Fruit fly (Drosophila melanogaster) whole organism, embryonic: ENCODE measurements around the gene bun.

ENCODE experiments used
- ATbp ChIP-seq: fragments of 200-800 bp; sonication (Bioruptor generic); optimal IDR thresholded peaks from 2 replicates; lab custom pipeline; 2017; ENCODE audit warnings: missing biosample characterization, mild to moderate bottlenecking, missing genetic modification characterization, missing genetic modification reagents
- Aef1 ChIP-seq: fragments of 200-800 bp; sonication (Bioruptor generic); IDR thresholded peaks from 3 replicates; pipeline ENCODE4 v1.3.6; 2022; ENCODE audit warnings: missing biosample characterization, missing genetic modification characterization
- CG10366 ChIP-seq: fragments of 200-800 bp; sonication (Bioruptor generic); IDR thresholded peaks from 2 replicates; pipeline ENCODE4 v1.3.6; 2022; ENCODE audit warnings: missing biosample characterization, missing genetic modification characterization
- CG10543 ChIP-seq: fragments of 200-800 bp; sonication (Bioruptor generic); optimal IDR thresholded peaks from 3 replicates; lab custom pipeline; 2017; ENCODE audit warnings: missing biosample characterization, mild to moderate bottlenecking, missing genetic modification characterization, moderate library complexity
- CG10979 ChIP-seq: fragments of 200-800 bp; sonication (Bioruptor generic); optimal IDR thresholded peaks from 2 replicates; lab custom pipeline; 2018; ENCODE audit warnings: missing biosample characterization, mild to moderate bottlenecking, missing genetic modification characterization, moderate library complexity
- CG11456 ChIP-seq: fragments of 200-800 bp; sonication (Bioruptor generic); IDR thresholded peaks from 3 replicates; pipeline ENCODE4 v1.3.6; 2022; ENCODE audit warnings: missing biosample characterization, missing genetic modification characterization
- CG12071 ChIP-seq: fragments of 200-800 bp; sonication (Bioruptor generic); optimal IDR thresholded peaks from 3 replicates; lab custom pipeline; 2018; ENCODE audit warnings: missing biosample characterization, mild to moderate bottlenecking, missing genetic modification characterization
- CG12219 ChIP-seq: fragments of 200-800 bp; sonication (Bioruptor generic); optimal IDR thresholded peaks from 3 replicates; lab custom pipeline; 2018; ENCODE audit warnings: missing biosample characterization, mild to moderate bottlenecking, missing genetic modification characterization
- CG12744 ChIP-seq: fragments of 200-800 bp; sonication (Bioruptor generic); optimal IDR thresholded peaks from 2 replicates; lab custom pipeline; 2016; ENCODE audit warnings: missing biosample characterization, missing genetic modification characterization
- CG13894 ChIP-seq: fragments of 200-800 bp; sonication (Bioruptor generic); optimal IDR thresholded peaks from 3 replicates; lab custom pipeline; 2018; ENCODE audit warnings: missing biosample characterization, mild to moderate bottlenecking, missing genetic modification characterization, moderate library complexity
- CG1529 ChIP-seq: fragments of 200-800 bp; sonication (Bioruptor generic); optimal IDR thresholded peaks from 3 replicates; lab custom pipeline; 2018; ENCODE audit warnings: missing biosample characterization, missing genetic modification characterization
- CG15696 ChIP-seq: fragments of 200-800 bp; sonication (Bioruptor generic); optimal IDR thresholded peaks from 2 replicates; lab custom pipeline; 2019; ENCODE audit warnings: missing biosample characterization, mild to moderate bottlenecking, missing genetic modification characterization, moderate library complexity
- CG17361 ChIP-seq: fragments of 200-800 bp; sonication (Bioruptor generic); IDR thresholded peaks from 3 replicates; pipeline ENCODE4 v1.3.6; 2022; ENCODE audit warnings: missing biosample characterization, missing genetic modification characterization
- CG17568 ChIP-seq: fragments of 200-800 bp; sonication (Bioruptor generic); optimal IDR thresholded peaks from 2 replicates; lab custom pipeline; 2018; ENCODE audit warnings: missing biosample characterization, mild to moderate bottlenecking, missing genetic modification characterization, moderate library complexity
- CG4707 ChIP-seq: fragments of 200-800 bp; sonication (Bioruptor generic); optimal IDR thresholded peaks from 2 replicates; lab custom pipeline; 2018; ENCODE audit warnings: missing biosample characterization, mild to moderate bottlenecking, missing genetic modification characterization, moderate library complexity
- CG6254 ChIP-seq: fragments of 200-800 bp; sonication (Bioruptor generic); optimal IDR thresholded peaks from 3 replicates; lab custom pipeline; 2017; ENCODE audit warnings: mild to moderate bottlenecking, missing biosample characterization, missing genetic modification reagents, missing genetic modification characterization
- CG6689 ChIP-seq: fragments of 200-800 bp; sonication (Bioruptor generic); IDR thresholded peaks from 2 replicates; pipeline ENCODE4 v1.3.6; 2022; ENCODE audit warnings: missing biosample characterization, missing genetic modification characterization
- CG6791 ChIP-seq: fragments of 200-800 bp; sonication (Bioruptor generic); IDR thresholded peaks from 3 replicates; pipeline ENCODE4 v1.3.6; 2022; ENCODE audit warnings: missing biosample characterization, missing genetic modification characterization; ENCODE audit not compliant: partially characterized antibody
- CG6813 ChIP-seq: fragments of 200-800 bp; sonication (Bioruptor generic); optimal IDR thresholded peaks from 2 replicates; lab custom pipeline; 2017; ENCODE audit warnings: missing biosample characterization, missing genetic modification characterization, mild to moderate bottlenecking, moderate library complexity, missing genetic modification reagents
- CG8359 ChIP-seq: fragments of 200-800 bp; sonication (Bioruptor generic); optimal IDR thresholded peaks from 2 replicates; lab custom pipeline; 2017; ENCODE audit warnings: missing biosample characterization, mild to moderate bottlenecking, missing genetic modification characterization, borderline replicate concordance
- CG8924 ChIP-seq: fragments of 200-800 bp; optimal IDR thresholded peaks from 3 replicates; lab custom pipeline; 2019; ENCODE audit warnings: missing biosample characterization, mild to moderate bottlenecking, missing genetic modification characterization, moderate library complexity
- CHES-1-like ChIP-seq: fragments of 200-800 bp; sonication (Bioruptor generic); optimal IDR thresholded peaks from 2 replicates; lab custom pipeline; 2016; ENCODE audit warnings: missing biosample characterization, missing genetic modification characterization
- D19A ChIP-seq: fragments of 200-800 bp; optimal IDR thresholded peaks from 3 replicates; lab custom pipeline; 2019; ENCODE audit warnings: missing biosample characterization, mild to moderate bottlenecking, missing genetic modification characterization, moderate library complexity
- HHEX ChIP-seq: fragments of 200-800 bp; sonication (Bioruptor generic); optimal IDR thresholded peaks from 3 replicates; lab custom pipeline; 2017; ENCODE audit warnings: missing biosample characterization, mild to moderate bottlenecking, missing genetic modification characterization, missing genetic modification reagents
- Kr ChIP-seq: fragments of 200-800 bp; sonication (Bioruptor generic); optimal IDR thresholded peaks from 2 replicates; lab custom pipeline; 2017; ENCODE audit warnings: missing biosample characterization, mild to moderate bottlenecking, missing genetic modification characterization
- Mad ChIP-seq: fragments of 200-800 bp; sonication (Bioruptor generic); optimal IDR thresholded peaks from 2 replicates; lab custom pipeline; 2016; ENCODE audit warnings: missing biosample characterization, missing genetic modification characterization
- Med ChIP-seq: fragments of 200-800 bp; sonication (Bioruptor generic); peaks from one replicate; lab custom pipeline; 2016; ENCODE audit warnings: missing biosample characterization, missing genetic modification characterization, mild to moderate bottlenecking, inconsistent platforms, moderate library complexity
- Meics ChIP-seq: fragments of 200-800 bp; sonication (Bioruptor generic); optimal IDR thresholded peaks from 2 replicates; lab custom pipeline; 2017; ENCODE audit warnings: missing biosample characterization, mild to moderate bottlenecking, missing genetic modification characterization
- NK7.1 ChIP-seq: fragments of 200-800 bp; sonication (Bioruptor generic); optimal IDR thresholded peaks from 3 replicates; lab custom pipeline; 2016; ENCODE audit warnings: missing biosample characterization, missing genetic modification characterization
- Neu2 ChIP-seq: fragments of 200-800 bp; sonication (Bioruptor generic); optimal IDR thresholded peaks from 3 replicates; lab custom pipeline; 2016; ENCODE audit warnings: missing biosample characterization, missing genetic modification characterization, borderline replicate concordance
- NfI ChIP-seq: fragments of 200-800 bp; sonication (Bioruptor generic); optimal IDR thresholded peaks from 3 replicates; lab custom pipeline; 2018; ENCODE audit warnings: missing biosample characterization, mild to moderate bottlenecking, missing genetic modification characterization, moderate library complexity
- Sox102F ChIP-seq: fragments of 200-800 bp; sonication (Bioruptor generic); optimal IDR thresholded peaks from 2 replicates; lab custom pipeline; 2018; ENCODE audit warnings: missing biosample characterization, mild to moderate bottlenecking, missing genetic modification characterization, moderate library complexity
- Taf1 ChIP-seq: fragments of 200-800 bp; sonication (Bioruptor generic); IDR thresholded peaks from 2 replicates; pipeline ENCODE4 v1.3.6; 2022; ENCODE audit warnings: missing biosample characterization, missing genetic modification characterization
- ac ChIP-seq: fragments of 200-800 bp; sonication (Bioruptor generic); optimal IDR thresholded peaks from 3 replicates; lab custom pipeline; 2017; ENCODE audit warnings: missing biosample characterization, mild to moderate bottlenecking, missing genetic modification characterization
- al ChIP-seq: fragments of 200-800 bp; sonication (Bioruptor generic); IDR thresholded peaks from 2 replicates; pipeline ENCODE4 v1.3.6; 2022; ENCODE audit warnings: missing biosample characterization, missing genetic modification characterization
- cas ChIP-seq: fragments of 200-800 bp; sonication (Bioruptor generic); IDR thresholded peaks from 2 replicates; pipeline ENCODE4 v1.3.6; 2022; ENCODE audit warnings: missing biosample characterization, missing genetic modification characterization
- dpn ChIP-seq, 2 experiments: fragments of 200-800 bp; sonication (Bioruptor generic); optimal IDR thresholded peaks; 3 replicates each; lab custom pipeline; 2016; ENCODE audit warnings: missing biosample characterization in 2 of 2, missing genetic modification characterization in 2 of 2
- hth ChIP-seq: fragments of >200 bp; optimal IDR thresholded peaks from 2 replicates; lab custom pipeline; 2017; ENCODE audit warnings: inconsistent platforms
- jigr1 ChIP-seq: fragments of 200-800 bp; sonication (Bioruptor generic); IDR thresholded peaks from 3 replicates; pipeline ENCODE4 v1.3.6; 2022; ENCODE audit warnings: missing biosample characterization, missing genetic modification characterization
- knrl ChIP-seq: fragments of 200-800 bp; sonication (Bioruptor generic); IDR thresholded peaks from 3 replicates; pipeline ENCODE4 v1.3.6; 2022; ENCODE audit warnings: missing biosample characterization, missing genetic modification characterization; ENCODE audit not compliant: partially characterized antibody
- lov ChIP-seq, 2 experiments: fragments of 200-800 bp in 1 of 2; fragments of >200 bp in 1 of 2; sonication (Bioruptor generic) in 1 of 2; IDR thresholded peaks in 1 of 2; optimal IDR thresholded peaks in 1 of 2; 2 replicates in 1 of 2; 3 replicates in 1 of 2; pipeline versions ENCODE4 v1.3.6 to Lab custom; 2017 to 2022; ENCODE audit warnings: missing biosample characterization in 1 of 2, missing genetic modification characterization in 1 of 2
- oc ChIP-seq: fragments of 200-800 bp; sonication (Bioruptor generic); optimal IDR thresholded peaks from 2 replicates; lab custom pipeline; 2018; ENCODE audit warnings: missing biosample characterization, mild to moderate bottlenecking, missing genetic modification characterization, moderate library complexity
- otp ChIP-seq: fragments of 200-800 bp; sonication (Bioruptor generic); IDR thresholded peaks from 3 replicates; pipeline ENCODE4, ENCODE4 v1.3.6; 2022; ENCODE audit warnings: missing biosample characterization, missing genetic modification characterization
- ro ChIP-seq: fragments of 200-800 bp; sonication (Bioruptor generic); IDR thresholded peaks from 2 replicates; pipeline ENCODE4 v1.3.6; 2022; ENCODE audit warnings: missing biosample characterization, missing genetic modification characterization
- schlank ChIP-seq: fragments of 200-800 bp; sonication (Bioruptor generic); optimal IDR thresholded peaks from 2 replicates; lab custom pipeline; 2018; ENCODE audit warnings: missing biosample characterization, mild to moderate bottlenecking, missing genetic modification characterization
- sens ChIP-seq: fragments of 200-800 bp; sonication (Bioruptor generic); peaks from one replicate; lab custom pipeline; 2016; ENCODE audit warnings: missing biosample characterization, missing genetic modification characterization
- sug ChIP-seq: fragments of 200-800 bp; optimal IDR thresholded peaks from 2 replicates; lab custom pipeline; 2019; ENCODE audit warnings: missing biosample characterization, mild to moderate bottlenecking, missing genetic modification characterization, moderate library complexity
- tap ChIP-seq: fragments of 200-800 bp; optimal IDR thresholded peaks from 3 replicates; lab custom pipeline; 2019; ENCODE audit warnings: missing biosample characterization, mild to moderate bottlenecking, missing genetic modification characterization, moderate library complexity

bun gene

DNA sequence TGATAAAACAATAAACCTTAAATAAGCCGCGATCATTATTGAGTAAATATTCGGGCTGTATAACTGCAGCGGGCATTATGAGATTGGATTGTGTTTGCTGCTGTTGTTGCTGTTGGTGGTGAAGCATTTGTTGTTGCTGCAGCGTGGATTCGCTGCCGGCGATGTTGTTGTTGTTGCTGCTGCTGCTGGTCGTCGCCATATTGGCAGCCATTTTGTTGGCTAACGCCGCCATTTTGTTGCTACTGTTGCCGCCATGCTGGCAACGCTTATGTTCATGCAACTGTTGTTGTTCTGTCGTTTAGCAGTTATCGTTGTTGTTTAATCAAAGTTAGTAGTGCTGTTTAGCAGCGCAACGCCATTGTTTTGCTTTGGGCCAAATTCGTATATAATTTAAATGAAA lies 47.9 kb downstream of the bun start (continued):
- TF ChIP-seq CG6791 = no peak
- peak; percentile 4 for TF ChIP-seq ac
- no peak for TF ChIP-seq CG10543 (GFP tag; lab: Kevin White, UChicago)
- no peak for TF ChIP-seq sens (GFP tag; lab: Kevin White, UChicago)
- 0 out of 3 replicates have a peak, but pooled peaks have one; percentile 10 for TF ChIP-seq CG11456 (GFP tag; lab: Robert Waterston, UW)
- TF ChIP-seq CG12071 (GFP tag; lab: Kevin White, UChicago) = peak; percentile 40
- TF ChIP-seq CG17361 (GFP tag; lab: Robert Waterston, UW) = no peak
- peak; percentile 24 for TF ChIP-seq CG1529
- TF ChIP-seq D19A (tag; lab: Kevin White, UChicago) = no peak
- 0 out of 2 replicates have a peak, but pooled peaks have one; percentile 9 for TF ChIP-seq CG6689
- peak; percentile 31; the same call in 1 of the 3 replicates for TF ChIP-seq Aef1 (GFP tag; lab: Robert Waterston, UW)
- peak; percentile 14 for TF ChIP-seq ATbp (GFP tag; lab: Kevin White, UChicago)
- TF ChIP-seq oc (tag; lab: Kevin White, UChicago) = peak; percentile 26
- no peak for TF ChIP-seq hth (lab: Kevin White, UChicago)
- TF ChIP-seq CG12219 (GFP tag; lab: Kevin White, UChicago) = peak; percentile 53
- TF ChIP-seq CG13894 (tag; lab: Kevin White, UChicago) = no peak
- TF ChIP-seq CG6254 (GFP tag; lab: Kevin White, UChicago) = peak; percentile 26
- TF ChIP-seq ro (GFP tag; lab: Robert Waterston, UW) = no peak
- TF ChIP-seq CHES-1-like (GFP tag; lab: Kevin White, UChicago) = no peak
- no peak for TF ChIP-seq al (GFP tag; lab: Robert Waterston, UW)
- peak; percentile 44 for TF ChIP-seq HHEX (GFP tag; lab: Kevin White, UChicago)
- peak; percentile 19 for TF ChIP-seq CG8359
- TF ChIP-seq Taf1 = no peak
- TF ChIP-seq CG12744 (GFP tag; lab: Kevin White, UChicago) = peak; percentile 36
- peak; percentile 42 for TF ChIP-seq CG17568 (GFP tag; lab: Kevin White, UChicago)
- no peak for TF ChIP-seq tap (tag; lab: Kevin White, UChicago)
- peak; percentile 16 for TF ChIP-seq NfI (GFP tag; lab: Kevin White, UChicago)
- TF ChIP-seq Med = peak; percentile 43
- TF ChIP-seq lov (optimal IDR thresholded peaks at IDR 0.05; lab: Kevin White, UChicago) = no peak
- 0 out of 3 replicates have a peak, but pooled peaks have one; percentile 60 for TF ChIP-seq lov (GFP tag; IDR thresholded peaks at IDR 0.05; lab: Robert Waterston, UW)
- no peak for TF ChIP-seq CG8924 (tag; lab: Kevin White, UChicago)

DNA sequence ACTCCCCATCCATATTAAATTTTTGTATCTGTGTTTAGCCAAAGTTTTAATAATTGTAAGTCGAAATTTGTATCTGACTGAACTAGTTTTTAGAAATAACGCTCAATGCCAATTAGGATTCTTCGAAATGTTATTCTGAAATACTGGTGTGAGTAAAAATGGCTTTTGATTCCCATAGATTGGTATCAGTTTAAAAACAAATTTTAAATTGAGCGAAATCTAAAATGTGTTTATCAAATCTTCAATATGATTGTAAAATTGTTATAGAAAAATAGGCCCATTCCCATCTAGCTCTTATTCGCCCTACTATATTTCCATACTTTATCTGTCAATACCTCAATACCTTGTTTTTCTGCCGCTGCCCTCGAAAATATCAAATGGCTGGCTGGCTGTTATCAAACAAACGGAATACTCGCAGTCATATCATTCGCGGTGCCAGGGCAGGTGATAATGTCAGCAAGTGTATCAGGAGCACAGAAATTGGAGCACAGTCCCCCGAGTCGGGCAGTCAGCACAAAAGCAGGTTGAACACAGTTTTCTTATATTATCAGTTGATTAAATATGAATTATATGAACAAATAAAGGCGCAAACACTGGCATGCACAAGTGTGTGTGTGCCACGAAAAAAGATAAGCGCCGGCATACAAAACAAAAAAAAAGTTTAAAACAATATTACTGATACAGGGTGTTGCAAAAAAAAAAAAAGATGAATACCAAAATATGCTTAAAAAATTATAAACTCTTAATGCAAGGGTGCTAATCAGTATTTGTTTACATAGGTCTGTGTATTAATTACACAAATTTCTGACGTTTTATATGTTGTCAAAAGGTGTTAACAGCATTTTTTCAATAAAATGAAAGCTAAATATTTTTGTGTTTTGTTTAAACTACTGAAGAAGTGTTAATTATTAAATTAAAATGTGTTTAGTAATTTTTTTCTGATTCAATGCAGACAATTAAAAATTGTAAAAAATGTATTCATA lies 48.8 kb downstream of the bun start, which contains the start of gene t-cup:
Gene t-cup (minus strand): TSS at position 51 of the 983 bp plus-strand sequence.
- peak; percentile 49 for TF ChIP-seq NK7.1 (GFP tag; lab: Kevin White, UChicago)
- TF ChIP-seq Neu2 (GFP tag; lab: Kevin White, UChicago) = no peak
- peak; percentile 5 for TF ChIP-seq Kr (GFP tag; lab: Kevin White, UChicago)
- peak; percentile 75 for TF ChIP-seq tap (tag; lab: Kevin White, UChicago)
- peak; percentile 79 for TF ChIP-seq Meics (GFP tag; lab: Kevin White, UChicago)
- no peak for TF ChIP-seq knrl (GFP tag; lab: Robert Waterston, UW)
- TF ChIP-seq cas = no peak
- TF ChIP-seq CG10979 = peak; percentile 30
- TF ChIP-seq Sox102F (GFP tag; lab: Kevin White, UChicago) = peak; percentile 67
- peak; percentile 91 for TF ChIP-seq sug (tag; lab: Kevin White, UChicago)
- peak; percentile 75 for TF ChIP-seq CG10366 (GFP tag; lab: Robert Waterston, UW)
- TF ChIP-seq dpn (GFP tag; optimal IDR thresholded peaks at IDR 0.05; lab: Kevin White, UChicago) = peak in 1 of 2 experiments; percentile 61
- peak; percentile 60 for TF ChIP-seq schlank
- peak; percentile 37 for TF ChIP-seq CG15696 (tag; lab: Kevin White, UChicago)
- no peak for TF ChIP-seq jigr1
- peak; percentile 84 for TF ChIP-seq CG4707 (GFP tag; lab: Kevin White, UChicago)
- peak; percentile 94 for TF ChIP-seq CG6813 (GFP tag; lab: Kevin White, UChicago)
- peak; percentile 78; the same call in 2 of the 3 replicates for TF ChIP-seq otp (GFP tag; lab: Robert Waterston, UW)
- peak; percentile 70 for TF ChIP-seq Mad
